Worm (Caenorhabditis elegans): ENCODE results near the gene fbxb-21.
A peak's percentile ranks its signal among the peaks of the same experiment; 100 is the strongest.
"Not testable (repeated sequence)": the region's sequence is repeated elsewhere in the genome, so short reads cannot be mapped to it uniquely, and the experiment has no call there.

fbxb-21 gene

DNA sequence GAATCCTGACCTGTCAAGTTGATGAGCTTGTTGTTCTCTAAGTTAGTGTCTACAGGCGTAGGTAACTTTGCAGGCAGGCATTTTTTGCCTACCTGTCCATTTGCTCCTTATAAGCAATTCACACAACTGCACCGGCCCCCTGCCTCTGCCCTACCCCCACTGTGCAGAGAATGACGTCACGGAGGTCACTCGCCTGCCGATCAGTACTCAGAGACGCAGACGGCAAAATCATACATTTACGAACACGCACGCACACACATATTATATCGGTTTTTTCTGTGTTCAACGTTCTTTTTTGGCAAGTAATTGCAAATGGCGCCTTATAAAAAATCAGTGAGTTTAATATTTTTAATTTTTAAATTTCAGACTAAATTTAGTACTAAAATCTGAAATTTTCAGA is 14.8 kb upstream of the fbxb-21 start, which contains the start of gene duxl-1:
TSS of gene duxl-1 (plus strand) at position 184 of the 400 bp plus-strand sequence.
- peak; percentile 93 for TF ChIP-seq ceh-39 (tag; optimal IDR thresholded peaks at IDR 0.05)
- TF ChIP-seq tbx-8 (GFP tag; optimal IDR thresholded peaks at IDR 0.05) = no peak
- no peak for TF ChIP-seq blmp-1 (tag; optimal IDR thresholded peaks at IDR 0.05)
- TF ChIP-seq nhr-28 (tag; optimal IDR thresholded peaks at IDR 0.05) = no peak
- no peak for TF ChIP-seq mab-5 (tag; optimal IDR thresholded peaks at IDR 0.05)
- TF ChIP-seq pha-4 (tag; optimal IDR thresholded peaks at IDR 0.05) = peak; percentile 31
- TF ChIP-seq mep-1 (tag; optimal IDR thresholded peaks at IDR 0.05) = peak; percentile 10
- no peak for TF ChIP-seq ceh-83 (GFP tag; optimal IDR thresholded peaks at IDR 0.05)
- peak; percentile 21 for TF ChIP-seq cnd-1 (tag; optimal IDR thresholded peaks at IDR 0.05)
- TF ChIP-seq ztf-11 (tag; optimal IDR thresholded peaks at IDR 0.05) = peak; percentile 45
- no peak for TF ChIP-seq elt-3 (tag; optimal IDR thresholded peaks at IDR 0.05)
- no peak for TF ChIP-seq nhr-76 (tag; optimal IDR thresholded peaks at IDR 0.05)
- peak; percentile 8 for TF ChIP-seq zip-8 (tag; optimal IDR thresholded peaks at IDR 0.05)
- TF ChIP-seq sptf-1 (tag; optimal IDR thresholded peaks at IDR 0.05) = no peak
- no peak for TF ChIP-seq nhr-12 (tag; optimal IDR thresholded peaks at IDR 0.05)
- no peak for TF ChIP-seq sem-2 (GFP tag; optimal IDR thresholded peaks at IDR 0.05)
- TF ChIP-seq unc-120 (tag; optimal IDR thresholded peaks at IDR 0.05; ENCODE audit: poor library complexity, severe bottlenecking) = no peak
- no peak for TF ChIP-seq ham-2 (GFP tag; optimal IDR thresholded peaks at IDR 0.05)
- no peak for TF ChIP-seq unc-62 (GFP tag; optimal IDR thresholded peaks at IDR 0.05)
- TF ChIP-seq lin-32 (GFP tag; optimal IDR thresholded peaks at IDR 0.05) = no peak

DNA sequence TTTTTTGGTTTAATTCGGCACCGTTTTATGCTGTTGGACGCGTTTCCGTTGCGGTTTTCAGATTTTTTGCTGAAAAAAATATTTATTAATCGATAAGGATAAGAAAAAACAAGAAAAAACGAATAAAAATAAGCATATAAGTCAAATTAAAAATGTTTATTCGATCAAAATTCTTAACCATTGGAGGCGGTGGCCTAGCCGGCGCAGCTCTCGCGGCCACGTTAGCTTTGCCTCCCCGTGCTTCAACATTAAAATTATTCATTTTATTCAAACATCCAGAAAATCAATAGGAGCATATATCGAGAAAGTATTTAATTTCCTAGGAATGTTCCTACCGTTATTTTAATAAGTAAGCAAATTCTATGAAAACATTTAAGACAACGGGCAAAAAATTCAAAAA is 14.2 kb upstream of the fbxb-21 start, which contains the start of gene ZC204.14:
TSS of gene ZC204.14 (minus strand) at position 69 of the 400 bp plus-strand sequence.
- TF ChIP-seq flh-1 (GFP tag; optimal IDR thresholded peaks at IDR 0.05) (no peak), tbx-8 (GFP tag; optimal IDR thresholded peaks at IDR 0.05) (no peak), unc-120 (tag; optimal IDR thresholded peaks at IDR 0.05; ENCODE audit: poor library complexity, severe bottlenecking) (no peak), snpc-4 (tag; optimal IDR thresholded peaks at IDR 0.05) (no peak)

DNA sequence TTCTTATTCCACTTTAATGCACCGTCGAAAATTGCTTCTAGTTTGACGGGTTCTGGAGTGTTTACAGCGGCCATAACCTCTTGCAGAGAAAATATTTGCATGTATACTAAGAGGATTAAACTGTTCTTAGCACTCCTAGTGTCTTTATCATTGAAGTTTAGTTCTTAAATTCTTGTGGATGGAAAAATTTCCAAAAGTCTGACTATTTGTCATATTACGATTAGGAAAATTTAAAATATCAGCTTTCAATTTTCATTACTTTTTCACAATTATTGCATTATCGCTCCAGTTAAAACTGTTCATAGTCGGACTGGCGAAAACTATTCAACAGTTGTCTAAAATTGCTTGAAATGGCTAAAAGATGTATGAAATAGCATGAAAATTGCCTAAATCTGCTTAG is 12.2 kb upstream of the fbxb-21 start, which contains the start of gene ZC204.13:
TSS of gene ZC204.13 (minus strand) at position 101 of the 400 bp plus-strand sequence.
- not testable (repeated sequence) for TF ChIP-seq pha-4, nhr-12, M03D4.4 (tag; optimal IDR thresholded peaks at IDR 0.05)

DNA sequence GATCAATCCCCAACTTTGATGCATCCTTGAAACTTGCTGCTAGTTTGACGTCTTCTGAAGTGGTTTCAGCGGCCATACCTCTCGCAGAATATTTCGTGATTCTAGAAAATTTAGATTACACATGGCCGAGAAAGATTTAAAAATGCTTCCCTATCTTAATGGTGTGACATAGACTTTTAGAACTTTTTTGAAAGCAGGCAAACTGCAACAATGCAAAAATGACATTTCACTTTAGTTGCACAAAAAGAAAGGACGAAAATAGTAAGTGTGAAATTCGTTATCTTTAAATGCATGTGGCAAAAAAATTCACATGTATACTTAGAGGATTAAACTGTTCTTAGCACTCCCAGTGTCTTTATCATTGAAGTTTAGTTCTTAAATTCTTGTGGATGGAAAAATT is 8.5 kb upstream of the fbxb-21 start, which contains the start of gene ZC204.12:
TSS of gene ZC204.12 (minus strand) at position 101 of the 400 bp plus-strand sequence.
- TF ChIP-seq snpc-4 (tag; optimal IDR thresholded peaks at IDR 0.05) (no peak), ham-2 (GFP tag; optimal IDR thresholded peaks at IDR 0.05) (no peak), nhr-2 (tag; optimal IDR thresholded peaks at IDR 0.05) (no peak), lsy-2 (tag; optimal IDR thresholded peaks at IDR 0.05) (no peak), flh-1 (GFP tag; optimal IDR thresholded peaks at IDR 0.05) (no peak), nhr-28 (tag; optimal IDR thresholded peaks at IDR 0.05) (no peak), nhr-76 (tag; optimal IDR thresholded peaks at IDR 0.05) (no peak), sem-2 (GFP tag; optimal IDR thresholded peaks at IDR 0.05) (no peak), ztf-11 (tag; optimal IDR thresholded peaks at IDR 0.05) (no peak), drap-1 (GFP tag; optimal IDR thresholded peaks at IDR 0.05) (no peak), tbx-8 (GFP tag; optimal IDR thresholded peaks at IDR 0.05) (no peak), unc-120 (tag; optimal IDR thresholded peaks at IDR 0.05; ENCODE audit: poor library complexity, severe bottlenecking) (no peak), mab-5 (tag; optimal IDR thresholded peaks at IDR 0.05) (no peak), unc-62 (GFP tag; optimal IDR thresholded peaks at IDR 0.05) (no peak), hlh-1 (tag; optimal IDR thresholded peaks at IDR 0.05) (no peak), mep-1 (tag; optimal IDR thresholded peaks at IDR 0.05) (no peak), pha-4 (tag; optimal IDR thresholded peaks at IDR 0.05) (no peak), sptf-1 (tag; optimal IDR thresholded peaks at IDR 0.05) (no peak)

DNA sequence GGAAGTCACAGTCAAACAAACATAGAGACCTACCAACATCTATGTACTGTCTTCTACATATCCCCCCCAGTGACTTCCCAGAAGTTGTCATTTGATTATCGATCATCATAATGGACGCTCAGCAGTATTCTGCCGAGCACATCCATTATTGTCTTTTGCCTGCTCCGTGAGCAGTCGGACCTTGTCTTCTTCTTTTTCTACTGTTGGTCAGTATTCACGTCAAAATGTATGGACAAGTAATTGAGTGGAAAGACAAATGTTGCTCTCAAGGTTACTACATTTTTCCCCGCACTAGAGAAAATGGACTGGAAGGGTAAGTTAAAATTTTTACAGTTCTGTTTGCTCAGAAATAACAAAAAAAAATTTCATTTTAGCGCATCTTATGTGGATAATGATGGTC is 6.2 kb upstream of the fbxb-21 start, which contains the start of gene btb-12:
TSS of gene btb-12 (plus strand) at position 301 of the 400 bp plus-strand sequence.
- peak; percentile 6 for TF ChIP-seq ceh-39 (tag; optimal IDR thresholded peaks at IDR 0.05)
- no peak for TF ChIP-seq drap-1 (GFP tag; optimal IDR thresholded peaks at IDR 0.05)

DNA sequence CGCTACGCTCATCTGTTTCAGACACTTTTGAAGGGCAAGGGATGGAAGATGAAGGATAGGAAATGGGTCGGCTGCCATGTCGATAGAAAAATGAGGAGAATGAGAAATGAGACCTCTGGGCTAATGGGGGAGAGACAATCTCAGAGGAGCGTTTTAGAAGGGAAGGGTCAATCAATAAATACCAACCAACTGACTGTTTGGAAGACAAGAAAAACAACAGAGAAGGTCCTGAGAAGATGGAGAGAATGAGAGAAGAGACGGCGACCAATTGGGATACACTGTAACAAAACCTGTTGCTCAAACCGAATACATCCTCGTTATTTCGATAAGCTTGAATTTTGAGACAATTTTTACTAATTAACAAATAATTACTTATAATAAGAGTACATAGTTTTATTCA is 4.7 kb upstream of the fbxb-21 start, which contains the start of gene fbxb-15:
TSS of gene fbxb-15 (minus strand) at position 101 of the 400 bp plus-strand sequence.
- TF ChIP-seq unc-120 (tag; optimal IDR thresholded peaks at IDR 0.05; ENCODE audit: poor library complexity, severe bottlenecking) (no peak), mep-1 (tag; optimal IDR thresholded peaks at IDR 0.05) (no peak), blmp-1 (tag; optimal IDR thresholded peaks at IDR 0.05) (no peak), sptf-1 (tag; optimal IDR thresholded peaks at IDR 0.05) (no peak), drap-1 (GFP tag; optimal IDR thresholded peaks at IDR 0.05) (no peak), snpc-4 (tag; optimal IDR thresholded peaks at IDR 0.05) (no peak), flh-1 (GFP tag; optimal IDR thresholded peaks at IDR 0.05) (no peak), nhr-28 (tag; optimal IDR thresholded peaks at IDR 0.05) (no peak), mls-2 (tag; optimal IDR thresholded peaks at IDR 0.05) (no peak), unc-62 (GFP tag; optimal IDR thresholded peaks at IDR 0.05) (no peak), ces-1 (GFP tag; optimal IDR thresholded peaks at IDR 0.05) (no peak), elt-1 (tag; optimal IDR thresholded peaks at IDR 0.05; ENCODE audit: borderline replicate concordance, insufficient read depth) (no peak), pha-4 (tag; optimal IDR thresholded peaks at IDR 0.05) (no peak), lin-32 (GFP tag; optimal IDR thresholded peaks at IDR 0.05) (no peak), ham-2 (GFP tag; optimal IDR thresholded peaks at IDR 0.05) (no peak), ceh-39 (tag; optimal IDR thresholded peaks at IDR 0.05) (no peak), ztf-11 (tag; optimal IDR thresholded peaks at IDR 0.05) (no peak), hlh-1 (tag; optimal IDR thresholded peaks at IDR 0.05) (no peak)
